Worm (Caenorhabditis elegans): Measurements from ENCODE around the gene Y60A3A.21.

ce11 chrV:20022996-20023456 lies 11.3 kb downstream of the Y60A3A.21 start, which contains the start of gene lgc-55:
- TF ChIP-seq zag-1 (tag; optimal IDR thresholded peaks at IDR 0.05) (no peak), ceh-16 (tag; optimal IDR thresholded peaks at IDR 0.05) (no peak), skn-1 (tag; optimal IDR thresholded peaks at IDR 0.05) (no peak), elt-3 (tag; optimal IDR thresholded peaks at IDR 0.05) (no peak), aly-2 (tag; optimal IDR thresholded peaks at IDR 0.05) (no peak), fkh-10 (GFP tag; optimal IDR thresholded peaks at IDR 0.05) (no peak), sea-2 (GFP tag; optimal IDR thresholded peaks at IDR 0.05) (no peak), daf-12 (tag; optimal IDR thresholded peaks at IDR 0.05) (no peak), nhr-67 (tag; optimal IDR thresholded peaks at IDR 0.05) (no peak), elt-2 (tag; optimal IDR thresholded peaks at IDR 0.05) (no peak), ama-1 (optimal IDR thresholded peaks at IDR 0.05) (no peak)
